Worm (Caenorhabditis elegans) whole organism, L3 larva: Measurements from ENCODE around the gene fbxb-10.

Experiments used
- ZK546.5 ChIP-seq: sonication (generic microtip); optimal IDR thresholded peaks from 2 replicates; lab custom pipeline; 2017; ENCODE audit warnings: missing biosample characterization, missing genetic modification characterization
- aly-2 ChIP-seq: fragments of 150-350 bp; optimal IDR thresholded peaks from 2 replicates; lab custom pipeline; 2014; ENCODE audit warnings: missing biosample characterization, missing genetic modification characterization
- ama-1 ChIP-seq: fragments of 150-350 bp; optimal IDR thresholded peaks from 2 replicates; lab custom pipeline; 2018
- ceh-82 ChIP-seq: fragments of 150-350 bp; optimal IDR thresholded peaks from 2 replicates; lab custom pipeline; 2014; ENCODE audit warnings: missing biosample characterization, missing genetic modification characterization
- fos-1 ChIP-seq: fragments of 150-350 bp; optimal IDR thresholded peaks from 2 replicates; lab custom pipeline; 2014; ENCODE audit warnings: missing biosample characterization, missing genetic modification characterization
- jun-1 ChIP-seq: fragments of 150-350 bp; optimal IDR thresholded peaks from 2 replicates; lab custom pipeline; 2014; ENCODE audit warnings: missing biosample characterization, missing genetic modification reagents, missing genetic modification characterization
- nhr-12 ChIP-seq: fragments of 150-350 bp; optimal IDR thresholded peaks from 2 replicates; lab custom pipeline; 2014; ENCODE audit warnings: missing biosample characterization, missing genetic modification characterization
- nhr-237 ChIP-seq: fragments of 150-350 bp; optimal IDR thresholded peaks from 2 replicates; lab custom pipeline; 2014; ENCODE audit warnings: missing biosample characterization, missing genetic modification characterization
- nhr-28 ChIP-seq: fragments of 150-350 bp; optimal IDR thresholded peaks from 2 replicates; lab custom pipeline; 2014; ENCODE audit warnings: missing biosample characterization, missing genetic modification characterization
- pha-4 ChIP-seq: fragments of 150-350 bp; optimal IDR thresholded peaks from 2 replicates; lab custom pipeline; 2014; ENCODE audit warnings: missing biosample characterization, missing genetic modification reagents, missing genetic modification characterization
- pqm-1 ChIP-seq: fragments of 150-350 bp; optimal IDR thresholded peaks from 2 replicates; lab custom pipeline; 2017; ENCODE audit warnings: missing biosample characterization, missing genetic modification characterization, inconsistent platforms
- skn-1 ChIP-seq: fragments of 150-350 bp; optimal IDR thresholded peaks from 2 replicates; lab custom pipeline; 2014; ENCODE audit warnings: missing biosample characterization, missing genetic modification characterization
- unc-39 ChIP-seq: sonication (generic microtip); optimal IDR thresholded peaks from 4 replicates; lab custom pipeline; 2017; ENCODE audit warnings: missing biosample characterization, missing genetic modification characterization
- ztf-11 ChIP-seq: fragments of 150-350 bp; optimal IDR thresholded peaks from 2 replicates; lab custom pipeline; 2014; ENCODE audit warnings: missing biosample characterization, missing genetic modification characterization

- TF ChIP-seq aly-2 (tag; lab: Kevin White, UChicago): no peak
- no peak for TF ChIP-seq ceh-82 (tag; lab: Kevin White, UChicago)
- TF ChIP-seq ztf-11 (tag; lab: Kevin White, UChicago): no peak
- no peak for TF ChIP-seq nhr-237
- no peak for TF ChIP-seq pha-4 (tag; lab: Kevin White, UChicago)
- no peak for TF ChIP-seq fos-1 (tag; lab: Kevin White, UChicago)
- TF ChIP-seq nhr-28: no peak
- no peak for TF ChIP-seq ama-1
- no peak for TF ChIP-seq nhr-12 (tag; lab: Kevin White, UChicago)
- TF ChIP-seq skn-1 (tag; lab: Kevin White, UChicago): no peak
- no peak for TF ChIP-seq ZK546.5 (tag; lab: Kevin White, UChicago)
- TF ChIP-seq pqm-1: no peak
- TF ChIP-seq unc-39 (tag; lab: Kevin White, UChicago): no peak
- no peak for TF ChIP-seq jun-1 (tag; lab: Kevin White, UChicago)
These were observed 30.1 kb downstream of the fbxb-10 start, which contains the start of the genes C08F1.6 and fbxb-13 for ce11 chrII:1788087-1788486.
